Fruit fly (Drosophila melanogaster) whole organism, embryonic: ENCODE measurements around the gene CG31717.
A peak's percentile ranks its signal among the peaks of the same experiment; 100 is the strongest.

Experiments
- CG11247 ChIP-seq: fragments of 200-800 bp; sonication (Bioruptor generic); IDR thresholded peaks from 2 replicates; pipeline ENCODE4 v1.3.6; 2022; ENCODE audit warnings: missing biosample characterization, missing genetic modification characterization
- CG11456 ChIP-seq: fragments of 200-800 bp; sonication (Bioruptor generic); IDR thresholded peaks from 3 replicates; pipeline ENCODE4 v1.3.6; 2022; ENCODE audit warnings: missing biosample characterization, missing genetic modification characterization
- CG12744 ChIP-seq: fragments of 200-800 bp; sonication (Bioruptor generic); optimal IDR thresholded peaks from 2 replicates; lab custom pipeline; 2016; ENCODE audit warnings: missing biosample characterization, missing genetic modification characterization
- CG14014 ChIP-seq: fragments of 200-800 bp; sonication (Bioruptor generic); IDR thresholded peaks from 2 replicates; pipeline ENCODE4 v1.3.6; 2022; ENCODE audit warnings: missing biosample characterization, missing genetic modification characterization
- CG1529 ChIP-seq: fragments of 200-800 bp; sonication (Bioruptor generic); optimal IDR thresholded peaks from 3 replicates; lab custom pipeline; 2018; ENCODE audit warnings: missing biosample characterization, missing genetic modification characterization
- CG15514 ChIP-seq: fragments of 200-800 bp; sonication (Bioruptor generic); optimal IDR thresholded peaks from 3 replicates; lab custom pipeline; 2017; ENCODE audit warnings: missing biosample characterization, missing genetic modification characterization, mild to moderate bottlenecking, moderate library complexity, missing genetic modification reagents
- CG15601 ChIP-seq: fragments of 200-800 bp; sonication (Bioruptor generic); optimal IDR thresholded peaks from 3 replicates; lab custom pipeline; 2019; ENCODE audit warnings: missing biosample characterization, mild to moderate bottlenecking, missing genetic modification characterization, moderate library complexity
- CG1602 ChIP-seq: fragments of 200-800 bp; sonication (Bioruptor generic); optimal IDR thresholded peaks from 3 replicates; lab custom pipeline; 2016; ENCODE audit warnings: missing biosample characterization, missing genetic modification characterization
- CG16815 ChIP-seq: fragments of 200-800 bp; sonication (Bioruptor generic); optimal IDR thresholded peaks from 3 replicates; lab custom pipeline; 2017; ENCODE audit warnings: missing biosample characterization, mild to moderate bottlenecking, missing genetic modification characterization
- CG16863 ChIP-seq: fragments of 200-800 bp; sonication (Bioruptor generic); optimal IDR thresholded peaks from 3 replicates; lab custom pipeline; 2016; ENCODE audit warnings: missing biosample characterization, missing genetic modification characterization
- CG17328 ChIP-seq: fragments of 200-800 bp; sonication (Bioruptor generic); IDR thresholded peaks from 2 replicates; pipeline ENCODE4 v1.3.6; 2022; ENCODE audit warnings: missing biosample characterization, missing genetic modification characterization
- CG3847 ChIP-seq: fragments of 200-800 bp; sonication (Bioruptor generic); IDR thresholded peaks from 2 replicates; pipeline ENCODE4 v1.3.6; 2022; ENCODE audit warnings: missing biosample characterization, missing genetic modification characterization
- CG3995 ChIP-seq: fragments of 200-800 bp; sonication (Bioruptor generic); optimal IDR thresholded peaks from 3 replicates; lab custom pipeline; 2016; ENCODE audit warnings: missing biosample characterization, missing genetic modification characterization
- CG4360 ChIP-seq: fragments of 200-800 bp; sonication (Bioruptor generic); IDR thresholded peaks from 2 replicates; pipeline ENCODE4 v1.3.6; 2022; ENCODE audit warnings: missing biosample characterization, missing genetic modification characterization
- CG5953 ChIP-seq: fragments of 200-800 bp; sonication (Bioruptor generic); IDR thresholded peaks from 2 replicates; pipeline ENCODE4 v1.3.6; 2022; ENCODE audit warnings: missing biosample characterization, missing genetic modification characterization
- CG6272 ChIP-seq: fragments of 200-800 bp; sonication (Bioruptor generic); IDR thresholded peaks from 2 replicates; pipeline ENCODE4 v1.3.6; 2022; ENCODE audit warnings: missing biosample characterization, missing genetic modification characterization
- CG6813 ChIP-seq: fragments of 200-800 bp; sonication (Bioruptor generic); optimal IDR thresholded peaks from 2 replicates; lab custom pipeline; 2017; ENCODE audit warnings: missing biosample characterization, missing genetic modification characterization, mild to moderate bottlenecking, moderate library complexity, missing genetic modification reagents
- CG8290 ChIP-seq, 3 experiments: fragments of 200-800 bp; sonication (Bioruptor generic); optimal IDR thresholded peaks; 2 replicates each; lab custom pipeline; 2016 to 2019; ENCODE audit warnings: missing biosample characterization in 3 of 3, missing genetic modification characterization in 3 of 3, mild to moderate bottlenecking in 2 of 3, moderate library complexity in 1 of 3
- CG9932 ChIP-seq: fragments of 200-800 bp; sonication (Bioruptor generic); IDR thresholded peaks from 2 replicates; pipeline ENCODE4 v1.3.6; 2022; ENCODE audit warnings: missing biosample characterization, missing genetic modification characterization
- Dref ChIP-seq: fragments of 200-800 bp; sonication (Bioruptor generic); IDR thresholded peaks from 2 replicates; pipeline ENCODE4 v1.3.6; 2022; ENCODE audit warnings: missing biosample characterization, missing genetic modification characterization
- Fer2 ChIP-seq: fragments of 200-800 bp; sonication (Bioruptor generic); optimal IDR thresholded peaks from 2 replicates; lab custom pipeline; 2018; ENCODE audit warnings: missing biosample characterization, mild to moderate bottlenecking, missing genetic modification characterization, moderate library complexity
- HLH54F ChIP-seq: fragments of 200-800 bp; sonication (Bioruptor generic); optimal IDR thresholded peaks from 3 replicates; lab custom pipeline; 2016; ENCODE audit warnings: missing biosample characterization, missing genetic modification characterization
- Hmx ChIP-seq: fragments of 200-800 bp; sonication (Bioruptor generic); optimal IDR thresholded peaks from 2 replicates; lab custom pipeline; 2016; ENCODE audit warnings: missing biosample characterization, missing genetic modification characterization
- Hr3 ChIP-seq: fragments of 200-800 bp; sonication (Bioruptor generic); optimal IDR thresholded peaks from 3 replicates; lab custom pipeline; 2016; ENCODE audit warnings: missing biosample characterization, missing genetic modification characterization
- Hr39 ChIP-seq: fragments of >200 bp; optimal IDR thresholded peaks from 2 replicates; lab custom pipeline; 2017
- Hsf ChIP-seq: fragments of 200-800 bp; sonication (Bioruptor generic); optimal IDR thresholded peaks from 3 replicates; lab custom pipeline; 2016; ENCODE audit warnings: missing biosample characterization, missing genetic modification characterization
- Lhr ChIP-seq: fragments of 200-800 bp; sonication (Bioruptor generic); optimal IDR thresholded peaks from 3 replicates; lab custom pipeline; 2017; ENCODE audit warnings: mild to moderate bottlenecking, missing biosample characterization, missing genetic modification reagents, missing genetic modification characterization
- Lim3 ChIP-seq: fragments of 200-800 bp; sonication (Bioruptor generic); IDR thresholded peaks from 2 replicates; pipeline ENCODE4 v1.3.6; 2022; ENCODE audit warnings: missing biosample characterization, missing genetic modification characterization
- Max ChIP-seq: fragments of 200-800 bp; sonication (Bioruptor generic); optimal IDR thresholded peaks from 2 replicates; lab custom pipeline; 2016; ENCODE audit warnings: missing biosample characterization, mild to moderate bottlenecking, missing genetic modification characterization
- Myb ChIP-seq: fragments of 200-800 bp; sonication (Bioruptor generic); optimal IDR thresholded peaks from 2 replicates; lab custom pipeline; 2016; ENCODE audit warnings: missing biosample characterization, missing genetic modification characterization
- Rfx ChIP-seq: fragments of 200-800 bp; sonication (Bioruptor generic); IDR thresholded peaks from 2 replicates; pipeline ENCODE4 v1.3.6; 2022; ENCODE audit warnings: missing biosample characterization, missing genetic modification characterization
- bab2 ChIP-seq: fragments of 200-800 bp; sonication (Bioruptor generic); optimal IDR thresholded peaks from 2 replicates; lab custom pipeline; 2016; ENCODE audit warnings: missing biosample characterization, missing genetic modification characterization
- bbx ChIP-seq: fragments of 200-800 bp; sonication (Bioruptor generic); IDR thresholded peaks from 2 replicates; pipeline ENCODE4 v1.3.6; 2022; ENCODE audit warnings: missing biosample characterization, missing genetic modification characterization; ENCODE audit not compliant: partially characterized antibody
- bsh ChIP-seq, 2 experiments: fragments of 200-800 bp; sonication (Bioruptor generic); optimal IDR thresholded peaks; 2 replicates each; lab custom pipeline; 2017 to 2018; ENCODE audit warnings: mild to moderate bottlenecking in 2 of 2, missing biosample characterization in 2 of 2, missing genetic modification characterization in 2 of 2, moderate library complexity in 1 of 2
- dimm ChIP-seq: fragments of 200-800 bp; sonication (Bioruptor generic); IDR thresholded peaks from 2 replicates; pipeline ENCODE4 v1.3.6; 2022; ENCODE audit warnings: missing biosample characterization, missing genetic modification characterization
- exex ChIP-seq: fragments of 200-800 bp; sonication (Bioruptor generic); optimal IDR thresholded peaks from 4 replicates; lab custom pipeline; 2018; ENCODE audit warnings: missing biosample characterization, mild to moderate bottlenecking, missing genetic modification characterization, moderate library complexity
- jumu ChIP-seq: fragments of 200-800 bp; sonication (Bioruptor generic); optimal IDR thresholded peaks from 3 replicates; lab custom pipeline; 2016; ENCODE audit warnings: missing biosample characterization, missing genetic modification characterization
- ken ChIP-seq: fragments of 200-800 bp; sonication (Bioruptor generic); IDR thresholded peaks from 3 replicates; pipeline ENCODE4 v1.3.6; 2022; ENCODE audit warnings: missing biosample characterization, missing genetic modification characterization
- mirr ChIP-seq: fragments of 200-800 bp; sonication (Bioruptor generic); optimal IDR thresholded peaks from 3 replicates; lab custom pipeline; 2018; ENCODE audit warnings: missing biosample characterization, mild to moderate bottlenecking, missing genetic modification characterization
- nerfin-2 ChIP-seq: fragments of 200-800 bp; sonication (Bioruptor generic); IDR thresholded peaks from 2 replicates; pipeline ENCODE4 v1.3.6; 2022; ENCODE audit warnings: missing biosample characterization, missing genetic modification characterization; ENCODE audit not compliant: partially characterized antibody
- oc ChIP-seq: fragments of 200-800 bp; sonication (Bioruptor generic); optimal IDR thresholded peaks from 2 replicates; lab custom pipeline; 2018; ENCODE audit warnings: missing biosample characterization, mild to moderate bottlenecking, missing genetic modification characterization, moderate library complexity
- odd ChIP-seq: fragments of 200-800 bp; sonication (Bioruptor generic); optimal IDR thresholded peaks from 2 replicates; lab custom pipeline; 2017; ENCODE audit warnings: missing biosample characterization, mild to moderate bottlenecking, missing genetic modification characterization
- pb ChIP-seq: fragments of 200-800 bp; sonication (Bioruptor generic); optimal IDR thresholded peaks from 3 replicates; lab custom pipeline; 2016; ENCODE audit warnings: missing biosample characterization, missing genetic modification characterization
- pros ChIP-seq: fragments of 200-800 bp; sonication (Bioruptor generic); optimal IDR thresholded peaks from 3 replicates; lab custom pipeline; 2019; ENCODE audit warnings: missing biosample characterization, mild to moderate bottlenecking, missing genetic modification characterization, moderate library complexity
- salm ChIP-seq: fragments of 200-800 bp; sonication (Bioruptor generic); optimal IDR thresholded peaks from 2 replicates; lab custom pipeline; 2018; ENCODE audit warnings: missing biosample characterization, mild to moderate bottlenecking, missing genetic modification characterization
- sisA ChIP-seq: fragments of 200-800 bp; sonication (Bioruptor generic); IDR thresholded peaks from 2 replicates; pipeline ENCODE4 v1.3.6; 2022; ENCODE audit warnings: missing biosample characterization, missing genetic modification characterization
- so ChIP-seq: fragments of 200-800 bp; sonication (Bioruptor generic); IDR thresholded peaks from 3 replicates; pipeline ENCODE4 v1.3.6; 2022; ENCODE audit warnings: missing biosample characterization, missing genetic modification characterization
- sug ChIP-seq: fragments of 200-800 bp; optimal IDR thresholded peaks from 2 replicates; lab custom pipeline; 2019; ENCODE audit warnings: missing biosample characterization, mild to moderate bottlenecking, missing genetic modification characterization, moderate library complexity
- tap ChIP-seq: fragments of 200-800 bp; optimal IDR thresholded peaks from 3 replicates; lab custom pipeline; 2019; ENCODE audit warnings: missing biosample characterization, mild to moderate bottlenecking, missing genetic modification characterization, moderate library complexity
- toy ChIP-seq: fragments of 200-800 bp; sonication (Bioruptor generic); IDR thresholded peaks from 2 replicates; pipeline ENCODE4 v1.3.6; 2022; ENCODE audit warnings: missing biosample characterization, missing genetic modification characterization
- usp ChIP-seq: fragments of >200 bp; optimal IDR thresholded peaks from 2 replicates; lab custom pipeline; 2017; ENCODE audit warnings: missing biosample characterization, missing genetic modification characterization

Gene CG31717

DNA sequence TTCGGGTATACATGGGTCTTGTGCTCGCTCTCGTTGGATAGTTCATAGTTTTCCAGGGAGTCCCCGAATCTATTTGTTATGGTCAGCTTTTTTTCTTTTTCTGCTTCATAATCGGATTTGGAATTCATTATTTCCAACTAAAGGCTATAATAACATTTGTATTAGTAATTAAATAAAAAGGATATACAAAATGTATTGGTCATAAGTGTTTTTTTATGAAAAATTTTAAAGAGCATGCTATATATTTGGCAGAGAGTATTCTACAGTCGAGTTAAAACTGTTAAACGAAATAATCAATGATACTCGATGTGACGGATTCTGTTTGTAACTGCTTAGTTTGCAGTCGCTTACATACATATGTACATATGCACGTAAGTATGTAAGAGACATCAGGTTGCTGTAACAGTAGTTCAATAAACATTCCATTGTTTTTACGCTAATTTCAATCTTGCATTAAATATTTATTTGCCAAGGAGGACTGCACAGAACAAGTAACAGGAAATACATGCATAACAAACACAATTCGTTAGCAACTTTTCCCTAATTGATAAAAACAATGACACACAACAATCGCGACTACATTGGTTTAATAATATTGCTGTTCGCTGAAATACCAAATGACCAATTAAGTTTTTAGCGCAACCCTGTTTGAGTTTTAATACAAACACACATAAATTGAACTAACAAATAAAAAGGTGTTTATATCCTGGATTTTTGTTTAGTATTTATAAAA, 48.7 kb downstream of the CG31717 start (continued):
- TF ChIP-seq so (GFP tag; lab: Robert Waterston, UW) (no peak), CG11247 (no peak), exex (tag; lab: Kevin White, UChicago) (no peak), Hr39 (no peak), Lim3 (GFP tag; lab: Robert Waterston, UW) (no peak), bbx (GFP tag; lab: Robert Waterston, UW) (no peak), CG14014 (GFP tag; lab: Robert Waterston, UW) (no peak), Myb (GFP tag; lab: Kevin White, UChicago) (no peak), CG17328 (no peak), sug (no peak), bab2 (GFP tag; lab: Kevin White, UChicago) (no peak), CG1602 (GFP tag; lab: Kevin White, UChicago) (no peak), CG15514 (no peak), Rfx (no peak), CG3847 (GFP tag; lab: Robert Waterston, UW) (no peak), CG4360 (GFP tag; lab: Robert Waterston, UW) (no peak), CG11456 (GFP tag; lab: Robert Waterston, UW) (no peak), HLH54F (GFP tag; lab: Kevin White, UChicago) (no peak), pros (GFP tag; lab: Kevin White, UChicago) (no peak), CG1529 (GFP tag; lab: Kevin White, UChicago) (no peak), dimm (GFP tag; lab: Robert Waterston, UW) (no peak), Lhr (no peak), Hmx (GFP tag; lab: Kevin White, UChicago) (no peak), CG15601 (tag; lab: Kevin White, UChicago) (no peak), Max (GFP tag; lab: Kevin White, UChicago) (peak; percentile 37), oc (tag; lab: Kevin White, UChicago) (no peak), CG5953 (GFP tag; lab: Robert Waterston, UW) (no peak), tap (tag; lab: Kevin White, UChicago) (peak; percentile 6), pb (GFP tag; lab: Kevin White, UChicago) (no peak), mirr (no peak), odd (GFP tag; lab: Kevin White, UChicago) (no peak), CG16815 (GFP tag; lab: Kevin White, UChicago) (no peak), sisA (GFP tag; lab: Robert Waterston, UW) (no peak), CG12744 (GFP tag; lab: Kevin White, UChicago) (no peak), jumu (GFP tag; lab: Kevin White, UChicago) (no peak), toy (GFP tag; lab: Robert Waterston, UW) (no peak), Hsf (GFP tag; lab: Kevin White, UChicago) (no peak), usp (GFP tag; lab: Kevin White, UChicago) (no peak), CG6272 (GFP tag; lab: Robert Waterston, UW) (no peak), CG3995 (no peak), Hr3 (GFP tag; lab: Kevin White, UChicago) (no peak), ken (GFP tag; lab: Robert Waterston, UW) (no peak), Dref (GFP tag; lab: Robert Waterston, UW) (no peak), Fer2 (no peak), CG8290 (GFP tag; optimal IDR thresholded peaks at IDR 0.05; lab: Kevin White, UChicago) (no peak), CG8290 (tag; optimal IDR thresholded peaks at IDR 0.05; lab: Kevin White, UChicago) (no peak), bsh (GFP tag; optimal IDR thresholded peaks at IDR 0.05; lab: Kevin White, UChicago) (peak in 1 of 2 experiments; percentile 25), nerfin-2 (GFP tag; lab: Robert Waterston, UW) (no peak), CG9932 (GFP tag; lab: Robert Waterston, UW) (no peak), CG6813 (GFP tag; lab: Kevin White, UChicago) (no peak), CG16863 (GFP tag; lab: Kevin White, UChicago) (no peak), salm (no peak)
